Worm (Caenorhabditis elegans) whole organism, midembryonic: ENCODE data around the gene txt-3.

Experiments
- T22C8.4 ChIP-seq: fragments of 200-800 bp; sonication (Bioruptor generic); IDR thresholded peaks from 2 replicates; pipeline ENCODE4 v1.3.6; 2022; ENCODE audit warnings: missing genetic modification characterization, missing compliant biosample characterization
- cog-1 ChIP-seq: sonication (generic microtip); optimal IDR thresholded peaks from 2 replicates; lab custom pipeline; 2016; ENCODE audit warnings: missing genetic modification characterization, missing compliant biosample characterization
- flt-1 ChIP-seq: fragments of 200-800 bp; sonication (Bioruptor generic); IDR thresholded peaks from 2 replicates; pipeline ENCODE4 v1.3.6; 2022; ENCODE audit warnings: missing genetic modification characterization, missing compliant biosample characterization
- klf-2 ChIP-seq: fragments of 200-800 bp; sonication (Bioruptor generic); conservative IDR thresholded peaks from 2 replicates; pipeline ENCODE4 v1.3.6; 2022; ENCODE audit warnings: missing genetic modification reagents, missing genetic modification characterization, missing compliant biosample characterization
- med-1 ChIP-seq: sonication (generic microtip); optimal IDR thresholded peaks from 2 replicates; lab custom pipeline; 2017; ENCODE audit warnings: missing genetic modification characterization, mild to moderate bottlenecking, missing compliant biosample characterization, antibody characterized with exemption, missing genetic modification reagents; ENCODE audit not compliant: insufficient read depth
- ref-1 ChIP-seq: fragments of 200-800 bp; sonication (Bioruptor generic); conservative IDR thresholded peaks from 2 replicates; pipeline ENCODE4 v1.3.6; 2022; ENCODE audit warnings: missing genetic modification reagents, missing genetic modification characterization, missing compliant biosample characterization
- tab-1 ChIP-seq: fragments of 200-800 bp; sonication (Bioruptor generic); IDR thresholded peaks from 2 replicates; pipeline ENCODE4 v1.3.6; 2022; ENCODE audit warnings: missing genetic modification characterization, missing compliant biosample characterization
- ztf-23 ChIP-seq: fragments of 200-800 bp; sonication (Bioruptor generic); IDR thresholded peaks from 2 replicates; pipeline ENCODE4 v1.3.6; 2022; ENCODE audit warnings: missing genetic modification reagents, missing genetic modification characterization, missing compliant biosample characterization
- ztf-29 ChIP-seq: fragments of 200-800 bp; sonication (Bioruptor generic); IDR thresholded peaks from 2 replicates; pipeline ENCODE4 v1.3.6; 2022; ENCODE audit warnings: missing genetic modification reagents, missing genetic modification characterization, missing compliant biosample characterization

- TF ChIP-seq klf-2 (GFP tag; lab: Robert Waterston, UW) (no peak), flt-1 (GFP tag; lab: Robert Waterston, UW) (no peak), med-1 (GFP tag; lab: Kevin White, UChicago) (no peak), tab-1 (GFP tag; lab: Robert Waterston, UW) (no peak), T22C8.4 (GFP tag; lab: Robert Waterston, UW) (no peak), ztf-29 (GFP tag; lab: Robert Waterston, UW) (no peak), ztf-23 (GFP tag; lab: Robert Waterston, UW) (no peak), ref-1 (GFP tag; lab: Robert Waterston, UW) (no peak), cog-1 (tag; lab: Kevin White, UChicago) (no peak)
Observed at ce11 chrIV:4977176-4977693, 13.5 kb downstream of the txt-3 start, which contains the start of gene E03H12.5.
